Worm (Caenorhabditis elegans) whole organism, late embryonic: ENCODE data around the gene acl-13.
A peak's percentile ranks its signal among the peaks of the same experiment; 100 is the strongest.

Source experiments
- ama-1 ChIP-seq: fragments of 150-350 bp; optimal IDR thresholded peaks from 2 replicates; lab custom pipeline; 2014
- nhr-11 ChIP-seq: fragments of 150-350 bp; optimal IDR thresholded peaks from 2 replicates; lab custom pipeline; 2014; ENCODE audit warnings: missing biosample characterization, missing genetic modification characterization
- rnt-1 ChIP-seq: sonication (generic microtip); optimal IDR thresholded peaks from 2 replicates; lab custom pipeline; 2016; ENCODE audit warnings: missing genetic modification characterization, missing compliant biosample characterization

ce11 chrIV:12391003-12391637 is 19.1 kb upstream of the acl-13 start, which contains the start of the genes rps-23 and dpm-3:
- TF ChIP-seq nhr-11 (tag; lab: Kevin White, UChicago) (no peak), ama-1 (no peak), rnt-1 (tag; lab: Kevin White, UChicago) (peak; percentile 82)
